Fruit fly (Drosophila melanogaster) whole organism, embryonic: ENCODE results near the gene CG7069.

Source experiments
- Bteb2 ChIP-seq: fragments of 200-800 bp; sonication (Bioruptor generic); optimal IDR thresholded peaks from 2 replicates; lab custom pipeline; 2016; ENCODE audit warnings: missing biosample characterization, missing genetic modification characterization
- CG10274 ChIP-seq: fragments of 200-800 bp; sonication (Bioruptor generic); optimal IDR thresholded peaks from 3 replicates; lab custom pipeline; 2017; ENCODE audit warnings: missing biosample characterization, mild to moderate bottlenecking, missing genetic modification characterization
- CG12219 ChIP-seq: fragments of 200-800 bp; sonication (Bioruptor generic); optimal IDR thresholded peaks from 3 replicates; lab custom pipeline; 2018; ENCODE audit warnings: missing biosample characterization, mild to moderate bottlenecking, missing genetic modification characterization
- CG12236 ChIP-seq: fragments of 200-800 bp; sonication (Bioruptor generic); optimal IDR thresholded peaks from 2 replicates; lab custom pipeline; 2016; ENCODE audit warnings: missing biosample characterization, missing genetic modification characterization
- CG12299 ChIP-seq: fragments of 200-800 bp; sonication (Bioruptor generic); optimal IDR thresholded peaks from 2 replicates; lab custom pipeline; 2018; ENCODE audit warnings: missing biosample characterization, mild to moderate bottlenecking, missing genetic modification characterization
- CG12769 ChIP-seq: fragments of 200-800 bp; sonication (Bioruptor generic); optimal IDR thresholded peaks from 2 replicates; lab custom pipeline; 2019; ENCODE audit warnings: missing biosample characterization, mild to moderate bottlenecking, missing genetic modification characterization, moderate library complexity
- CG13775 ChIP-seq: fragments of 200-800 bp; sonication (Bioruptor generic); optimal IDR thresholded peaks from 3 replicates; lab custom pipeline; 2017; ENCODE audit warnings: missing biosample characterization, mild to moderate bottlenecking, missing genetic modification characterization
- CG15601 ChIP-seq: fragments of 200-800 bp; sonication (Bioruptor generic); optimal IDR thresholded peaks from 3 replicates; lab custom pipeline; 2019; ENCODE audit warnings: missing biosample characterization, mild to moderate bottlenecking, missing genetic modification characterization, moderate library complexity
- CG17359 ChIP-seq: fragments of 200-800 bp; sonication (Bioruptor generic); optimal IDR thresholded peaks from 3 replicates; lab custom pipeline; 2018; ENCODE audit warnings: missing biosample characterization, mild to moderate bottlenecking, missing genetic modification characterization, moderate library complexity
- CG18599 ChIP-seq: fragments of 200-800 bp; sonication (Bioruptor generic); optimal IDR thresholded peaks from 3 replicates; lab custom pipeline; 2017; ENCODE audit warnings: missing biosample characterization, missing genetic modification characterization, mild to moderate bottlenecking, moderate library complexity, missing genetic modification reagents
- CG3726 ChIP-seq: fragments of 200-800 bp; sonication (Bioruptor generic); IDR thresholded peaks from 3 replicates; pipeline ENCODE4, ENCODE4 v1.3.6; 2022; ENCODE audit warnings: missing biosample characterization, missing genetic modification characterization
- CG4282 ChIP-seq: fragments of 200-800 bp; sonication (Bioruptor generic); optimal IDR thresholded peaks from 2 replicates; lab custom pipeline; 2016; ENCODE audit warnings: missing biosample characterization, missing genetic modification characterization
- CG4328 ChIP-seq: fragments of 200-800 bp; sonication (Bioruptor generic); optimal IDR thresholded peaks from 3 replicates; lab custom pipeline; 2017; ENCODE audit warnings: missing biosample characterization, missing genetic modification reagents, missing genetic modification characterization
- CG4424 ChIP-seq: fragments of 200-800 bp; sonication (Bioruptor generic); optimal IDR thresholded peaks from 3 replicates; lab custom pipeline; 2016; ENCODE audit warnings: missing biosample characterization, missing genetic modification characterization
- CG4707 ChIP-seq: fragments of 200-800 bp; sonication (Bioruptor generic); optimal IDR thresholded peaks from 2 replicates; lab custom pipeline; 2018; ENCODE audit warnings: missing biosample characterization, mild to moderate bottlenecking, missing genetic modification characterization, moderate library complexity
- CG4730 ChIP-seq: fragments of 200-800 bp; sonication (Bioruptor generic); IDR thresholded peaks from 2 replicates; pipeline ENCODE4 v1.3.6; 2022; ENCODE audit warnings: missing biosample characterization, missing genetic modification characterization
- CG6765 ChIP-seq: fragments of 200-800 bp; sonication (Bioruptor generic); optimal IDR thresholded peaks from 3 replicates; lab custom pipeline; 2017; ENCODE audit warnings: missing biosample characterization, mild to moderate bottlenecking, missing genetic modification characterization
- Dbx ChIP-seq: fragments of 200-800 bp; sonication (Bioruptor generic); IDR thresholded peaks from 3 replicates; pipeline ENCODE4 v1.3.6; 2022; ENCODE audit warnings: missing biosample characterization, missing genetic modification characterization
- Dip2 ChIP-seq: fragments of 200-800 bp; sonication (Bioruptor generic); IDR thresholded peaks from 2 replicates; pipeline ENCODE4 v1.3.6; 2022; ENCODE audit warnings: missing biosample characterization, missing genetic modification characterization
- ERR ChIP-seq: fragments of 200-800 bp; sonication (Bioruptor generic); optimal IDR thresholded peaks from 2 replicates; lab custom pipeline; 2016; ENCODE audit warnings: missing biosample characterization, missing genetic modification characterization
- Ets65A ChIP-seq: fragments of 200-800 bp; sonication (Bioruptor generic); peaks from one replicate; lab custom pipeline; 2016; ENCODE audit warnings: missing biosample characterization, missing genetic modification characterization
- Fer3 ChIP-seq: fragments of 200-800 bp; sonication (Bioruptor generic); optimal IDR thresholded peaks from 2 replicates; lab custom pipeline; 2018; ENCODE audit warnings: missing biosample characterization, mild to moderate bottlenecking, missing genetic modification characterization, moderate library complexity
- Hmx ChIP-seq: fragments of 200-800 bp; sonication (Bioruptor generic); optimal IDR thresholded peaks from 2 replicates; lab custom pipeline; 2016; ENCODE audit warnings: missing biosample characterization, missing genetic modification characterization
- Hr3 ChIP-seq: fragments of 200-800 bp; sonication (Bioruptor generic); optimal IDR thresholded peaks from 3 replicates; lab custom pipeline; 2016; ENCODE audit warnings: missing biosample characterization, missing genetic modification characterization
- Jarid2 ChIP-seq: fragments of 200-800 bp; sonication (Bioruptor generic); optimal IDR thresholded peaks from 3 replicates; lab custom pipeline; 2017; ENCODE audit warnings: mild to moderate bottlenecking, missing biosample characterization, missing genetic modification reagents, missing genetic modification characterization
- Neu2 ChIP-seq: fragments of 200-800 bp; sonication (Bioruptor generic); optimal IDR thresholded peaks from 3 replicates; lab custom pipeline; 2016; ENCODE audit warnings: missing biosample characterization, missing genetic modification characterization, borderline replicate concordance
- Six4 ChIP-seq: fragments of 200-800 bp; sonication (Bioruptor generic); optimal IDR thresholded peaks from 2 replicates; lab custom pipeline; 2016; ENCODE audit warnings: missing biosample characterization, missing genetic modification characterization
- Stat92E ChIP-seq, 3 experiments: fragments of >200 bp in 2 of 3; fragments of 200-800 bp in 1 of 3; sonication (Bioruptor generic) in 1 of 3; optimal IDR thresholded peaks; 2 replicates each; lab custom pipeline; 2017 to 2019; ENCODE audit warnings: missing biosample characterization in 3 of 3, missing genetic modification characterization in 3 of 3, mild to moderate bottlenecking in 1 of 3, moderate library complexity in 1 of 3
- Taf1 ChIP-seq: fragments of 200-800 bp; sonication (Bioruptor generic); IDR thresholded peaks from 2 replicates; pipeline ENCODE4 v1.3.6; 2022; ENCODE audit warnings: missing biosample characterization, missing genetic modification characterization
- Vsx1 ChIP-seq: fragments of 200-800 bp; sonication (Bioruptor generic); optimal IDR thresholded peaks from 2 replicates; lab custom pipeline; 2017; ENCODE audit warnings: missing biosample characterization, mild to moderate bottlenecking, missing genetic modification characterization, missing genetic modification reagents
- Xrp1 ChIP-seq: fragments of 200-800 bp; sonication (Bioruptor generic); IDR thresholded peaks from 2 replicates; pipeline ENCODE4 v1.3.6; 2022; ENCODE audit warnings: missing biosample characterization, missing genetic modification characterization
- al ChIP-seq: fragments of 200-800 bp; sonication (Bioruptor generic); IDR thresholded peaks from 2 replicates; pipeline ENCODE4 v1.3.6; 2022; ENCODE audit warnings: missing biosample characterization, missing genetic modification characterization
- caup ChIP-seq: fragments of 200-800 bp; sonication (Bioruptor generic); optimal IDR thresholded peaks from 3 replicates; lab custom pipeline; 2017; ENCODE audit warnings: missing biosample characterization, mild to moderate bottlenecking, missing genetic modification characterization, moderate library complexity; ENCODE audit not compliant: severe bottlenecking
- dan ChIP-seq: fragments of 200-800 bp; sonication (Bioruptor generic); IDR thresholded peaks from 2 replicates; pipeline ENCODE4 v1.3.6; 2022; ENCODE audit warnings: missing biosample characterization, missing genetic modification characterization
- esg ChIP-seq: fragments of 200-800 bp; sonication (Bioruptor generic); conservative IDR thresholded peaks from 2 replicates; pipeline ENCODE4 v1.3.6; 2022; ENCODE audit warnings: missing biosample characterization, missing genetic modification characterization
- gfzf ChIP-seq: fragments of 200-800 bp; sonication (Bioruptor generic); optimal IDR thresholded peaks from 2 replicates; lab custom pipeline; 2016; ENCODE audit warnings: missing biosample characterization, mild to moderate bottlenecking, missing genetic modification characterization, moderate library complexity
- jing ChIP-seq: fragments of 200-800 bp; sonication (Bioruptor generic); optimal IDR thresholded peaks from 2 replicates; lab custom pipeline; 2018; ENCODE audit warnings: missing biosample characterization, mild to moderate bottlenecking, missing genetic modification characterization
- ken ChIP-seq: fragments of 200-800 bp; sonication (Bioruptor generic); IDR thresholded peaks from 3 replicates; pipeline ENCODE4 v1.3.6; 2022; ENCODE audit warnings: missing biosample characterization, missing genetic modification characterization
- lola ChIP-seq, 3 experiments: fragments of >200 bp in 2 of 3; fragments of 200-800 bp in 1 of 3; sonication (Bioruptor generic) in 1 of 3; optimal IDR thresholded peaks; 2 replicates each; lab custom pipeline; 2017 to 2019; ENCODE audit warnings: missing biosample characterization in 3 of 3, missing genetic modification characterization in 3 of 3, mild to moderate bottlenecking in 1 of 3, moderate library complexity in 1 of 3
- lov ChIP-seq, 2 experiments: fragments of 200-800 bp in 1 of 2; fragments of >200 bp in 1 of 2; sonication (Bioruptor generic) in 1 of 2; IDR thresholded peaks in 1 of 2; optimal IDR thresholded peaks in 1 of 2; 2 replicates in 1 of 2; 3 replicates in 1 of 2; pipeline versions ENCODE4 v1.3.6 to Lab custom; 2017 to 2022; ENCODE audit warnings: missing biosample characterization in 1 of 2, missing genetic modification characterization in 1 of 2
- nom ChIP-seq: fragments of 200-800 bp; sonication (Bioruptor generic); optimal IDR thresholded peaks from 2 replicates; lab custom pipeline; 2017; ENCODE audit warnings: missing biosample characterization, missing genetic modification characterization, mild to moderate bottlenecking, moderate library complexity, missing genetic modification reagents
- pb ChIP-seq: fragments of 200-800 bp; sonication (Bioruptor generic); optimal IDR thresholded peaks from 3 replicates; lab custom pipeline; 2016; ENCODE audit warnings: missing biosample characterization, missing genetic modification characterization
- ro ChIP-seq: fragments of 200-800 bp; sonication (Bioruptor generic); IDR thresholded peaks from 2 replicates; pipeline ENCODE4 v1.3.6; 2022; ENCODE audit warnings: missing biosample characterization, missing genetic modification characterization
- sim ChIP-seq: fragments of 200-800 bp; sonication (Bioruptor generic); IDR thresholded peaks from 2 replicates; pipeline ENCODE4 v1.3.6; 2022; ENCODE audit warnings: missing biosample characterization, missing genetic modification characterization
- so ChIP-seq: fragments of 200-800 bp; sonication (Bioruptor generic); IDR thresholded peaks from 3 replicates; pipeline ENCODE4 v1.3.6; 2022; ENCODE audit warnings: missing biosample characterization, missing genetic modification characterization
- vnd ChIP-seq: fragments of 200-800 bp; sonication (Bioruptor generic); IDR thresholded peaks from 3 replicates; pipeline ENCODE4 v1.3.6; 2022; ENCODE audit warnings: missing biosample characterization, missing genetic modification characterization; ENCODE audit not compliant: partially characterized antibody
- zen ChIP-seq: fragments of 200-800 bp; sonication (Bioruptor generic); optimal IDR thresholded peaks from 3 replicates; lab custom pipeline; 2018; ENCODE audit warnings: missing biosample characterization, mild to moderate bottlenecking, missing genetic modification characterization, moderate library complexity

Gene CG7069

DNA sequence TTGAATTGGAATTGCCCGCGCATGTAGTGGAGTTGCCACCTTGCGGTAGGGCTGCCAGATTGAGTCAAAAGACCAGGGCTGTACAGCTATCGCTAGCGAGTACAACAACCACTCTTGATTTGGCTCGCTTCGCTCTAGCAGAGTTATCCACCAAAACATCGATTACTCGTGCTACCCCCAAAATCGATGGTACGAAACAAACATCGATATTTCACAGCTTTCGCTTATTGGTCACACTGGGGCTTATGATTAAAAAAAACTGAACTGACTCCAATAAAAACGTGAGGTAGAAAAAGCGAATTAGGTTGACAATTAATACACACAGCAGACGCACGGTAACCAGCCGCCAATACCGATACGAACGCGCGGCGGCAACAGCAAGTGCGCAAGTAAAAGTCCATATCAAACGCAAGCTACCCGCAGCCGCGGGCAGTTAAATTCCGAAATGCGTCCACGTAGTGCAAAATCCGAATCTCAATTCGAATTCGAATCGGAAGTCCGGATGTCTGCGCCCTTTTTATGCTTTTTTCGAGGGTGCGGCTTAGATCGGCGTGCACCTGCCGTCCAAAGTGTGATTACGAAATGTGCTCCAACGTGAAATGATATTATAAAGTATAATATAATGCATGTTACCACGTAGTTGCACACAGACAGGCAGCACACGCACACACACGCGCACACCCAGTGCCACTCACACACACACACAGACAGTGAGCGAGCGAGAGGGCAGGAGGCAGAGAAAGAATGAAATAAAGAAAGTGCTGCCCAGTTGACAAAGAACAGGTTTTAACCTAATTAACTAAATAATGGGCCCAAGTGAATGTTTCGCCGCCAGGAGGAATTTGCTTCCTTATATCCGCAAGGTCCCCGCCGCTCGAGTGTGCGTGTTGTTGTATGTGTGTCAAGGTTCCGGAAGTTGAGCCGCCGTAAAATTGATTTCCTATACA, 15.9 kb upstream of the CG7069 start, which contains the start of gene Sar1 (continued):
- TF ChIP-seq esg (no peak), Bteb2 (peak; percentile 23), CG4282 (peak; percentile 19), zen (peak; percentile 74), CG18599 (GFP tag; lab: Kevin White, UChicago) (peak; percentile 24), gfzf (GFP tag; lab: Kevin White, UChicago) (peak; percentile 99), Neu2 (GFP tag; lab: Kevin White, UChicago) (no peak), CG6765 (GFP tag; lab: Kevin White, UChicago) (no peak), CG10274 (no peak), Jarid2 (GFP tag; lab: Kevin White, UChicago) (no peak), ken (no peak), CG15601 (tag; lab: Kevin White, UChicago) (peak; percentile 66), CG4730 (GFP tag; lab: Robert Waterston, UW) (no peak), lola (GFP tag; optimal IDR thresholded peaks at IDR 0.05; lab: Kevin White, UChicago) (no peak), so (GFP tag; lab: Robert Waterston, UW) (no peak), Ets65A (GFP tag; lab: Kevin White, UChicago) (peak; percentile 95), Hr3 (GFP tag; lab: Kevin White, UChicago) (peak; percentile 12), CG13775 (GFP tag; lab: Kevin White, UChicago) (no peak), al (0 out of 2 replicates have a peak, but pooled peaks have one; percentile 22), pb (GFP tag; lab: Kevin White, UChicago) (no peak), dan (no peak), nom (GFP tag; lab: Kevin White, UChicago) (peak; percentile 37), Taf1 (no peak), Vsx1 (peak; percentile 24), ro (no peak), Dbx (peak; percentile 74; the same call in 2 of the 3 replicates), CG4328 (GFP tag; lab: Kevin White, UChicago) (no peak), sim (GFP tag; lab: Robert Waterston, UW) (no peak), CG12299 (tag; lab: Kevin White, UChicago) (no peak), Fer3 (tag; lab: Kevin White, UChicago) (no peak), Dip2 (no peak), CG3726 (GFP tag; lab: Robert Waterston, UW) (no peak), Xrp1 (GFP tag; lab: Robert Waterston, UW) (no peak), CG12769 (tag; lab: Kevin White, UChicago) (peak; percentile 55), jing (GFP tag; lab: Kevin White, UChicago) (no peak), CG12236 (GFP tag; lab: Kevin White, UChicago) (no peak), CG17359 (tag; lab: Kevin White, UChicago) (no peak), caup (peak; percentile 22), CG4707 (GFP tag; lab: Kevin White, UChicago) (no peak), vnd (GFP tag; lab: Robert Waterston, UW) (peak; percentile 80), Hmx (GFP tag; lab: Kevin White, UChicago) (no peak), lov (optimal IDR thresholded peaks at IDR 0.05; lab: Kevin White, UChicago) (no peak), lov (GFP tag; IDR thresholded peaks at IDR 0.05; lab: Robert Waterston, UW) (no peak), CG12219 (GFP tag; lab: Kevin White, UChicago) (no peak), Six4 (no peak), ERR (GFP tag; lab: Kevin White, UChicago) (peak; percentile 46), Stat92E (GFP tag; optimal IDR thresholded peaks at IDR 0.05; lab: Kevin White, UChicago) (peak in 1 of 3 experiments; percentile 90), CG4424 (GFP tag; lab: Kevin White, UChicago) (no peak)
